Fruit fly (Drosophila melanogaster): ENCODE data around the gene Arts.

Arts gene

DNA sequence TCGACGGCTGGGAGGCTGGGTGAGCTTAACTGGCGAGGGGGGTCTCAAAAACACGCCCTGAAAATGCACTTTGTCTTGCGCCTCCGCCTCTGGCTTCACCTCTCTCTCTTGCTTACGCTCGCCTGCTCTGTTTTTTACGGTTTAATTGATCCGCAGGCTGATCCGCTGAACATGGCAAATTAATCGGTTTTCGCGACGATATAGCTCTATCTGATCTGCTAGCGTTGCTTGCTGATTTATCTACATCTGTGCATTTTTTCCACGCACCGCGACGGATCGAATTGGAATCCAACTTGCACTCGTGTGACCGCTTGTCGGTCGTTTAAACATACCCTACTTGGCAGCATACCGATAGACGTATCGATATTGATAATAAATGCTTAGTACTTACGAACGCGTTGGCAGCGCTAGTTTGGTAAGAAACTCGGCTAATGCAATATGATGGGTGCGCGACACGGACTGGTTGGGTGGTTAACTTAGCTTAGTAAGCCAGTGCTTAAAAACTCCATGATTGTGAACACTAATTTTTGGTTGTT, 45.0 kb downstream of the Arts start, which contains the start of gene Abl (continued):
- TF ChIP-seq tio (GFP tag; optimal IDR thresholded peaks at IDR 0.05) (no peak), trh (GFP tag; optimal IDR thresholded peaks at IDR 0.05) (no peak), gcm (GFP tag; optimal IDR thresholded peaks at IDR 0.05) (peak; percentile 31), Dref (GFP tag; IDR thresholded peaks at IDR 0.05) (peak; percentile 93), Sry-δ (GFP tag; optimal IDR thresholded peaks at IDR 0.05) (peak; percentile 88), slbo (GFP tag; IDR thresholded peaks at IDR 0.05) (peak; percentile 77), dm (GFP tag; optimal IDR thresholded peaks at IDR 0.05) (peak; percentile 55), Usf (GFP tag; optimal IDR thresholded peaks at IDR 0.05) (peak; percentile 46), CG6272 (GFP tag; IDR thresholded peaks at IDR 0.05) (peak; percentile 56; the same call in 1 of the 2 replicates), pros (GFP tag; optimal IDR thresholded peaks at IDR 0.05) (no peak), pnt (GFP tag; optimal IDR thresholded peaks at IDR 0.05) (peak; percentile 35), CG6254 (GFP tag; optimal IDR thresholded peaks at IDR 0.05) (no peak), Nf-YC (tag; optimal IDR thresholded peaks at IDR 0.05) (peak; percentile 61), HmgD (GFP tag; optimal IDR thresholded peaks at IDR 0.05) (peak; percentile 97), CG6854 (GFP tag; optimal IDR thresholded peaks at IDR 0.05) (no peak), Max (GFP tag; optimal IDR thresholded peaks at IDR 0.05) (peak; percentile 45), run (tag; optimal IDR thresholded peaks at IDR 0.05) (peak; percentile 26), CG1792 (GFP tag; optimal IDR thresholded peaks at IDR 0.05) (peak; percentile 64), CG9797 (GFP tag; optimal IDR thresholded peaks at IDR 0.05) (peak; percentile 98), danr (GFP tag; IDR thresholded peaks at IDR 0.05) (no peak), caup (GFP tag; optimal IDR thresholded peaks at IDR 0.05; ENCODE audit: severe bottlenecking) (peak; percentile 66), Mes4 (GFP tag; optimal IDR thresholded peaks at IDR 0.05) (peak; percentile 63), stc (GFP tag; IDR thresholded peaks at IDR 0.05) (peak; percentile 32; the same call in 1 of the 2 replicates), Sin3A (optimal IDR thresholded peaks at IDR 0.05) (peak; percentile 74), ac (GFP tag; optimal IDR thresholded peaks at IDR 0.05) (no peak), CG10959 (GFP tag; IDR thresholded peaks at IDR 0.05) (no peak), HLH3B (GFP tag; IDR thresholded peaks at IDR 0.05) (0 out of 2 replicates have a peak, but pooled peaks have one; percentile 18), Spps (tag; optimal IDR thresholded peaks at IDR 0.05) (peak; percentile 33), B-H1 (GFP tag; IDR thresholded peaks at IDR 0.05) (0 out of 3 replicates have a peak, but pooled peaks have one; percentile 20), Xbp1 (GFP tag; optimal IDR thresholded peaks at IDR 0.05) (peak; percentile 82), CG12219 (GFP tag; optimal IDR thresholded peaks at IDR 0.05) (no peak), salm (tag; optimal IDR thresholded peaks at IDR 0.05) (peak; percentile 42), Tbp (GFP tag; optimal IDR thresholded peaks at IDR 0.05) (no peak), CG12391 (tag; optimal IDR thresholded peaks at IDR 0.05) (peak; percentile 77), CG9215 (GFP tag; IDR thresholded peaks at IDR 0.05) (no peak), HmgZ (tag; optimal IDR thresholded peaks at IDR 0.05) (peak; percentile 94), tll (GFP tag; optimal IDR thresholded peaks at IDR 0.05) (no peak), Sox100B (GFP tag; optimal IDR thresholded peaks at IDR 0.05) (no peak), vnd (GFP tag; IDR thresholded peaks at IDR 0.05; ENCODE audit: partially characterized antibody) (peak; percentile 52; the same call in 2 of the 3 replicates), bab2 (GFP tag; optimal IDR thresholded peaks at IDR 0.05) (peak; percentile 41), Gug (GFP tag; IDR thresholded peaks at IDR 0.05) (no peak; the same call in 3 of the 4 replicates), CG9727 (GFP tag; optimal IDR thresholded peaks at IDR 0.05) (peak; percentile 13), da (GFP tag; optimal IDR thresholded peaks at IDR 0.05) (peak; percentile 49), CG17186 (GFP tag; optimal IDR thresholded peaks at IDR 0.05) (peak; percentile 64), BEAF-32 (GFP tag; optimal IDR thresholded peaks at IDR 0.05) (peak; percentile 95), rib (GFP tag; IDR thresholded peaks at IDR 0.05) (no peak), CG16813 (GFP tag; IDR thresholded peaks at IDR 0.05; ENCODE audit: partially characterized antibody) (peak; percentile 79), sima (GFP tag; optimal IDR thresholded peaks at IDR 0.05) (peak; percentile 16), CG2116 (GFP tag; optimal IDR thresholded peaks at IDR 0.05) (peak; percentile 88), Neu2 (GFP tag; optimal IDR thresholded peaks at IDR 0.05; ENCODE audit: borderline replicate concordance) (no peak)

Data from whole organism, embryonic.